Fruit fly (Drosophila melanogaster) S2 (cell line): ENCODE data around the gene Zip89B.

Experiments used
- CG8478 ChIP-seq: fragments of >200 bp; optimal IDR thresholded peaks from 2 replicates; lab custom pipeline; 2018
- CTCF ChIP-seq, 2 experiments: fragments of >200 bp; optimal IDR thresholded peaks; 2 replicates each; lab custom pipeline; 2018

Gene Zip89B

DNA sequence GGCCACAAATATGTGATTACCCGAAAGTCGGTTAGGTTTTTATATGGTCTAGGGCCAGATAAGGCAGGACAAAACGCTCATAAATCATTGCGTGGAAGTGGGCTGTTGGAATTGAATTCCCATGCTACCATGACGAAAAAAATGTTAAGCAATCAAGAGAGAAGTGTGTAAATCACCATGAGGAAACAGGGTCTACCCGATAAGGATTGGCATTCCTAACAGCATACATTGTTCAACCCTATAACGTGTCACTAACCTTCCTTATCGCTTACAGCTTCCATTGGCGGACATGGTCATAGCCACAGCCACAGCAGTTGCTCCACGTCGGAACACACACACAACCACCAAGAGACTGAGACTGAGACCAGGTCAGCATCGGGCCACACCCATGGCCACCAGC, 2.5 kb downstream of the Zip89B start:
- no peak for TF ChIP-seq CG8478
- no peak for TF ChIP-seq CTCF (optimal IDR thresholded peaks at IDR 0.05; lab: Kevin White, UChicago)

DNA sequence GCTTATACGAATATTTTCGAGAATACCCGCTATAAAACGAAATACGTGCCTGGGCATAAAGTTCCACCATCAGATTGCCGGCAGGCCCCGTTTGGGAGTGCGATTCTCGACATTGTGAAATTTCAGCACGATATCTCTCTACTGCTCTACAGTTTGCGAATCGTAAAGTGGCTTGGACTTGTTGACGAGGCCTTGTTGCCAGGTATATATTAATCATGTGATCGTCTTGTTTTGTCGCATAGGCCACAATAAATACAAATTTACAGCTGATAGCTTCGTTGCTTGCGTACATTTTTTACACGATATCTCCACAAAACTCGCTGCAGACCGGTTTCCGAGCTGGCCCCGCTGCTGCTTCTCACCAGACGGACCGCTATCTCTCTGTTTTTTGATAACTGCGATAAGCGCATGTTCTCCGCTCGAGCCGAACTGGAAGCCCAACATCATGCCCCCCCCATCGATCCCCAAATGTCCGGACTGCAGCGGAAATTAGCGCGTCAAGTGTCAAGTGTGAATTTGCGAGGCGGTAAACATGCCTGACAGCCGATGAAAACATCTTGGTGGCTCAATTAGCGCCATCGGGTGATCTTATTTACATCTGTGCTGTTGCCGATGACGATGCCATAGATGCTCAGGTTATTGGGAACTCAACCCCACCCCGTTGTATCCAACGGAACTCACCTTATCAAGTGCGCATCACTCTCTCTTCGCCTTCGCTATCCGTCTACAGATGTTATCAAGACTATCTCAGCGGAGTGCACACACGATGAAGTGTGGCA, 3.9 kb downstream of the Zip89B start:
- no peak for TF ChIP-seq CG8478
- TF ChIP-seq CTCF (optimal IDR thresholded peaks at IDR 0.05; lab: Kevin White, UChicago) = no peak

DNA sequence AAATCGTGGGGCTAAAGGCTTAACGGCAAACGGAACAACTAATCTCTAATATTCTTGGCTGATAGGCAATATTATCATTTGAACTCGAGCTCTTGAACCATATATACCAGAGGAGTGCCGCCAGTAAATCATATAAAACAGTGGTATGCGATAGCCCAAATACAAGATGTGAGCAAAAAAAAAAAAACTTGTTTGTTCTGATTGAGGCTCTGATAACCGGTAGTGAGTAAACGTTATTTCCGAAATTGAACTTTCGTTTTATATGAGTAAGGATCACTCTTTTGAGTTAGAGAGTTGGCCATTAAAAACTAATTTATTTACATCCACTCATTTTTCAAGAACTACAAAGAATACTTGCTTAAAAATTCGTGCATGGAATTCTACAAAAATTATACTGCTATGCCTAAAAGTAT, 4.5 kb downstream of the Zip89B start:
- TF ChIP-seq CTCF (optimal IDR thresholded peaks at IDR 0.05; lab: Kevin White, UChicago) (no peak), CG8478 (no peak)

DNA sequence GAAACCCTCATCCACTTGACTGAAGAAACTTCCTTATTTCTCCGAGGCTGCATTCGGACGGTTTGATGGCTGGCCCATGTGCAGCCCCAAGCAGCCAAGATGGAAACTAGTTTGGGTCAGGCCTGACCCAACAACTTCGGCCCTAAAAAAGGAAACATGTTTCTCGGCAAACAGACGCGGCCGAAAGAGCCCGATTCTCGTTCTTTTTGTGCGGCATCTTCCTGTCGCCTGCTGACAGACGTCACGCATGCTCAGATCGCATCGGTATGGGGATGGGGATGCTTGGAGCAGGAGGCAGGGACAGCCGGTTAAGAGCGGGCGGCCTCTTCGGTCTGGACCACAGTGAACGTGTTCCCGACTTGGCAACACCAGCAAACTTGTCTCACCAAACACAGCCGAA, 11.2 kb downstream of the Zip89B start:
- TF ChIP-seq CTCF (optimal IDR thresholded peaks at IDR 0.05; lab: Kevin White, UChicago) (no peak), CG8478 (no peak)

DNA sequence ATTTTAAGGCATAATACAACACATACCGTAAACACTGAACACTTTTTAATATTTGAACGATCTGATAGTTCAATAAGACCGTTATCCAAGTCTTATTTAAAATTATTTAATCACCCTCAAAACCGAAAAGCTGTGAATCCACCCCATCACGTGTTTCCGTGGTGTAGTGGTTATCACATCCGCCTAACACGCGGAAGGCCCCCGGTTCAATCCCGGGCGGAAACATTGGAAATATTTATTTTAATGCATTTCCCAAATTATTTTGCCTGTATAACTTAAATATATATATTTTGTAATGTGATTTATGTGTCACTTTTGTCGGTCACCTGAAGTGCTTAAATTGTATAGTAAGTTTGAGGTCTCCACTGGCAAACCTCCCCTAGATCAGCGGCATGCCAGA, 16.0 kb downstream of the Zip89B start, which contains the start of gene CG44044:
CG44044 (plus strand) TSS at position 301 of the 400 bp plus-strand sequence.
- TF ChIP-seq CG8478 (no peak), CTCF (optimal IDR thresholded peaks at IDR 0.05; lab: Kevin White, UChicago) (no peak)

DNA sequence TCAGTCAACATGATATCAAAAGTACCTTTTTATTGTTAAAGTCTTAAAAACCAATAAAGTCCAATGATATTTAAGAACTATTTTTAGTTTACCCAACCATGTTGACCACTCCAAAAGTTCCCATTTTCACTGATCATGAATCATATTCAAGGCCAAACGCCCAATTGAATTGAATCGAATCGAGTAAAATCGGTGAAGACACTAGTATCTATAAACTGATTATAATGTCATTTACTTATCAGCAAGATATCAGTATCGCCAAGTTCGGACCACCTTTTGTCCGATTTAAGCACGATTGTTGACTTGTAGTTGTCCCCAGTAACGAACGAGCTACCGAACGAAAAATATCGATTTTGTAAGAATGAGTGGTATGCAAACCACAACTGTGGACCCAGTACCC, 17.5 kb downstream of the Zip89B start, which contains the start of gene CG6901:
CG6901 (plus strand) TSS at position 323 of the 400 bp plus-strand sequence.
- TF ChIP-seq CG8478 (no peak), CTCF (optimal IDR thresholded peaks at IDR 0.05; lab: Kevin White, UChicago) (no peak)

DNA sequence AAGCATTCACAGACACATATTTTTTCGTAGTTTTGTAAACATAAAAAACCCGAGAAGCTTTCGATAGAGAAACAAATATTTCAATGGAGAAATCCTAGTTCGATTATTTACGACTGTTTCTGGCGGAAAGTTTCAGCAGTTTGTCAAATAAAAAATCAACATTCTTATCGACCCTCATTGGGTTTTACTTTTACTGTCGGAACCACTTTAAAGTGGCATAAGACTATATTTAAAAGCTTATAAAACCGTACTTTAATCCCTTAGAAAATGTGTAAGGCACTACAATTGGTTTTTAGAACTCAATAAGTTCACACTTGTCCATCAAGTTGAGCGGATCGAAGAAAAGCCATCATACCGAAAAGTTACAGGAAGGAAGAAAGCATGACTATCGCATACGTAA, 19.6 kb downstream of the Zip89B start, which contains the start of gene CG17929:
CG17929 (plus strand) TSS at position 301 of the 400 bp plus-strand sequence.
- TF ChIP-seq CG8478 (no peak), CTCF (optimal IDR thresholded peaks at IDR 0.05; lab: Kevin White, UChicago) (no peak)

DNA sequence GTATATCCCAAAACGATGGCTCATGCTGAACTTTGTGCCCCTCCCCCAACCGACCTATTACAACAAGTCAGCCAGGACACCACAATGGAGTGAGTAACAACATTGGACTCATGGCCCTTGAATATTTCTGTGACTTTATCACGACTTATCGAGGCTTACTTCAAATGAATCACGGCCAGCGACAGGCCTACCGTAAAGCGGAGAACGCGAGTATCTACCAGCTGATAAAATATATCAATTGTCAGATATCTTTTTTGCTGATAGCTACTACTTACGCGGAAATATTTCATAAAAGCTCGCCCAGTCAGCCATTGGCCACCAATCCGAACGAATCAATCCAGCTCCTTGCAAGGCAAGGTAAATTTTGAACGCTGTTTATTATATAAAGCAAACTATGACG, 22.0 kb downstream of the Zip89B start, which contains the start of gene CG17930:
CG17930 (plus strand) TSS at position 301 of the 400 bp plus-strand sequence.
- TF ChIP-seq CG8478 (no peak), CTCF (optimal IDR thresholded peaks at IDR 0.05; lab: Kevin White, UChicago) (no peak)

DNA sequence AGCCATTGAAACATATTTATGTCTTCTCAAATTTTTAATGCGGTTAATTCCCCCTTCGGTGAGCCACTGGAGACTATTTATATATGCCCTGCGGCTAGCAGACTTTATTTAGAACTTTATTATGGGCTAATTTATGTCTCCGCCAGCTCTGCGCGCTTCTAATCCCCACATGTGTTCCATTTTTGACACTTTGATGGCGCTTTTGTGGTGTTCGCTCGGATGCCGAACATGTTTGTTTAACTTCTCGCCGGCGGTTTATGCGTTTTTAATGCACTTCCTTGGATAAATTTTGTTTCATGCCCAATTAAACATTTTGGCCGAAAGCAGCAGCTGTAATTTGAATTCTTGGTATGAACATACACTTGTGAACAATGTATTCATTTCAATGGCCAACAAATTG, 24.2 kb downstream of the Zip89B start:
- no peak for TF ChIP-seq CTCF (optimal IDR thresholded peaks at IDR 0.05; lab: Kevin White, UChicago)
- no peak for TF ChIP-seq CG8478

DNA sequence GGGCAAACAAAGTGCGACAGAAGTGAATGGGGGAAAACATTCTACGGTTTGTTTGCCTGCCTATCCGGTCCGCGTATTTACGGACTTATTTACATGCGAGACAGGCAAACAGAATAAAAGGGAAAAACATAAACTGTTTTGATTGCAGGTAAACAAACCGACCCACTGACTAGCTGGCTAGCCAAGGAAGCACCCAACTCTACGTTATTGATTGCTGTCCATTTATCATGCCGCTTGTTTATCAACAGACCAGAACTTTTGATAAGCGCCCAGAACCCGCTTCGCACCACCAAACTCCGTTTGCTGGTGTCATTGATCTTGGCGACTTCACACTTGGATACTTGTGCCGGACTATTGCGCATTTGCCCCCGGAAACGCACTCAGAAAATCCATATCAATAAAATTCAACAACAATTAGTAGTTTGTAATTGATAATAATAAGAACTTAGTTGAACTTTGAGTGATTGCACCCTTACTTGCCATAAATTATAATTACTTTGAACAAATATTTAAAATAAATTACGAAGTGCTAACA, 26.3 kb downstream of the Zip89B start:
- TF ChIP-seq CG8478 (no peak), CTCF (optimal IDR thresholded peaks at IDR 0.05; lab: Kevin White, UChicago) (no peak)

DNA sequence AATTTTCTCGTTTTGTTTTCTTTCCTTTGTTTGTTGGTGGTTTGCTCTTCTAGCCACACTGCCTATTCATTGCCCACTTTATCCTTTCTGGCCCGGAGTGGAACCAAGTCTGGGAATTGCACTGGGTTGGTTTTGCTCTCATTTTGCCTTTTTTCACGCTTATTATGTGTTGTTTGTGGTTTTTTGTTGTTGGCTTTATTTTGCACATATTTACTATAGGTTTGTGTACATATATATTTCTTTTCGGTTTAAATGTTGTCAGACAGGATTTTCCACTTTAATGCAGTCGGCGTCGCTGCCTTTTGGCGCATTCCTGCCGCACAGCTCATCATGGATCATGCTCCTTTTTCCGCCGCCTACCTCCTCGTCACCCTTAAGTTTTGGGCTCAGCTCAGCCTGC, 28.8 kb downstream of the Zip89B start:
- TF ChIP-seq CG8478 (no peak), CTCF (optimal IDR thresholded peaks at IDR 0.05; lab: Kevin White, UChicago) (no peak)

DNA sequence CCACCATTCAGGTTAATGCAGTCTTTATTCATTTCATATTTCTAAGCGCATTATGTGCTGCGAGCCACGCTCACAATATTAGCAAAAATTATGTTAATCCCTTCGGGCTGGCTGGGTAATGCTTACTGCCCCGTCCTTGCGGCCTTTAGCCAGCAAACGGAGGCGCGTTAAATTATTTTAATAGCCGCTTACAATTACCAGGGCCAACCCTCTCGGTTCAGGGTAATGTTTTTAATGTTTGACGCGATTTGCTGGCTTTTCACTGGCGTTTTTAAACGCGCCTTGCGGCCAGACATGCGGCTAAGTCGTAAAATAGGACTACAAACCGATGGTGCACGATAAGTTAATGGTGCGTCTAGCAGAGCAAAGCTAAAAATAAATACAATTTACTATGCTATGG, 29.2 kb downstream of the Zip89B start:
- TF ChIP-seq CG8478 = no peak
- TF ChIP-seq CTCF (optimal IDR thresholded peaks at IDR 0.05; lab: Kevin White, UChicago) = no peak

DNA sequence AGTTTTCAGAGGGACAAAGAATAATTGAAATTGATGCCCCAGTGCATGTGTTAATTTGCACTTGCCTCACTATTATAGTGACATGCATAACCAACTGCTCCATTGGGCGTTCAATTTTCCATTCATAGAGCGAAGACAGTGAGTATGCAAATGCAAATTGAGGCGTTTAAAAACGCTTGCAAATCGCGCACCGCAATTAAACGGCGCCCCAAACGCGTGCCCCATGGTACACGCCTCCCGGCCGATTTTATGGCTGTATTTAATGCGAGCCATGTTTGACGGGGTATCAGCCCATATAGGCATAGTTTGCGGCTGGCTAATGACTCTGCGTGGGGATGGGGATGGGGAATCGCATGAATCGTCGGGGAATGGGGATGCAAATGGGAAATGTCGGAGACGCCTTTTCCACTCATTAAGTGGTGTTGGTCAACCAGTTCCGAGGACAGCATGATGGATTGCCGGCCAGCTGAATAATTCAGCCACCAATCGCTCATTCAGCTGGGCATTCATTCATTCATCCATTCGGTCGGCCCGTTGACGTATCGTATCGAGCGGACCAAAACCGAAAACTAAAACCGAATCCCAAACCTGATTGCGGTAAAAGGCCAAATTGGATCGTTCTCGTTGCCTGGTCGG, 30.0 kb downstream of the Zip89B start:
- TF ChIP-seq CTCF (optimal IDR thresholded peaks at IDR 0.05; lab: Kevin White, UChicago) = no peak
- no peak for TF ChIP-seq CG8478

DNA sequence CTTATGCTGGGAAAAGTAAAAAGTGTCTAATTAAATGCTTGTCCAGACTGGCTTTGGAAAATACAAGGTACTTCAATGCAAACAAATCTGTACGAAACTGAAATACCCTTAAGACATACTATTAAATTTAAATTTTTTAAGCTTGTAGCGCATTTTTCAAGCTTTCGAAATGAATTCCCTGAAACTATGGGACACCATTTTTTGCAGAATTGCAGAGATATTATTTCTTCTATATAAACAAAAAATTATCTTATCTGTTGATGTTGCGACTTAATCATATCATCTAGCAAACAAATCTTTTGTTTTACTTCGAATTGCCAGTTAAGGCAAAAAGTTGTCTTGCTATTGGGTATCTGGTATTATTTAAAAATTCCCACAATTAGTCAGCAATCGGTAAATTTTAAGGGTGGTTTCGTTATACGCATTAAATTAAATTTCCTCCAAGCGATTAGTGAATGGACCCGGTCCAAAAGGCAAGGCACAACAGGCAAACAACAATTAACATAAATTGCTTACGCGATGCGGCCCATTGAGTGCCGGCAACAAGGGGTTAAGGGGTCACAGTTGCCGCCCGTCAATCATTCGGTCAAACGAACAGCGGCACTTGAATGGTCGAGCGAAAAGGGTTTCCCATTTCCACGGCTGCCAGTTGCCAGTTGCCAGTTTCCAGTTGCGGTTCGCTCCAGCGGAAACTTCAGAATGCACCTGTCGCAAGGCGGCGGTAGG, 30.9 kb downstream of the Zip89B start:
- TF ChIP-seq CG8478 (no peak), CTCF (optimal IDR thresholded peaks at IDR 0.05; lab: Kevin White, UChicago) (no peak)

DNA sequence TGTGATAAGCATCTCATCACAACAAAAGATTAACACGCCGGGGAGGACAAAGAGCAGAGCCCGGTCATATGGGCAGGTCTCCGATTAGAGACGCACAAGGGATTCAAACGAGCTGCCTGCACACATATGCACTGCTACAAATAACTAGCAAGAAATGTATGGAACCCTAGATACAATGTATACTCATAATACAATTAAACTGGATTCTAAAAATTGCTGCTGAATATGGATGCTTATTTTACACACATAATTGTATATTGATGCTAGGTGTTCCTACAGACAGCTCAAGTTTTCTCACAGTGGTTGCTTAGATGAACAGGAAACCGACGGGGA, 31.5 kb downstream of the Zip89B start:
- TF ChIP-seq CTCF (optimal IDR thresholded peaks at IDR 0.05; lab: Kevin White, UChicago) (no peak), CG8478 (no peak)
